Fruit fly (Drosophila melanogaster): ENCODE results near the gene Srp68.

Srp68 gene

DNA sequence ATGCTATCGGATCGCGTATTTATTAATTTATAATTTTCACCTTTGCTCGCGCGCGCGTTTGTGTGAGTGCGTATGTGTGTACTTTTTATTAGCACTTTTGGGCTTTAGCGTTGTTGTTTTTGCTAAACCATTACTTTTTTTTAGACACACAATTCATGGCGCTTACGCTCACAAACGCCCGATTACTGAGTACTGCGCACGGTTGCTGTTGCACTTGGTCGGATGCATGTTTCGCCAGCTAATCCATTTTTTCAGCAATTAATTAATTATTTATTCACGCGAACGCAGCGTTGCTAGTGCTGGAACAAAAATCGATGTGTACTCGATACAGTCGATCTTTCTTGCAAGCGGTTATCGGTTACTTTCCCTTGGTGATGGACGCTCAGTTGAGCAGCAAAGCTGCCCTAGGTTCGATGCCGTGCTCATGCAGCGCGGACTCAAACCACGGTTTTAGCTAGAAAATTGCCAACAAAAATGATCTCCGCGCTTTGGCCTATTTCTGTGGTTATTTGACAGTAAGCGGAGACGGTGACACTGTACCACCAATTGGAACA is 22.9 kb downstream of the Srp68 start, which contains the start of the genes smg and CG5087 (continued):
- no peak for TF ChIP-seq CG17612 (GFP tag; IDR thresholded peaks at IDR 0.05)
- TF ChIP-seq ci (GFP tag; IDR thresholded peaks at IDR 0.05) = peak; percentile 60; the same call in 1 of the 3 replicates
- TF ChIP-seq Gug (GFP tag; IDR thresholded peaks at IDR 0.05) = peak; percentile 55; the same call in 1 of the 4 replicates
- TF ChIP-seq Nf-YB (GFP tag; optimal IDR thresholded peaks at IDR 0.05) = peak; percentile 2
- TF ChIP-seq chif (GFP tag; optimal IDR thresholded peaks at IDR 0.05) = peak; percentile 2 to 57
- no peak for TF ChIP-seq prd (optimal IDR thresholded peaks at IDR 0.05)
- TF ChIP-seq prd (GFP tag; IDR thresholded peaks at IDR 0.05) = peak; percentile 43; the same call in 2 of the 3 replicates
- TF ChIP-seq CG8478 (optimal IDR thresholded peaks at IDR 0.05) = peak; percentile 35
- peak; percentile 54 for TF ChIP-seq hbn (GFP tag; IDR thresholded peaks at IDR 0.05; ENCODE audit: partially characterized antibody)
- peak; percentile 63 for TF ChIP-seq repo (GFP tag; optimal IDR thresholded peaks at IDR 0.05)
- no peak for TF ChIP-seq seq (GFP tag; IDR thresholded peaks at IDR 0.05)
- peak; percentile 42; the same call in 2 of the 3 replicates for TF ChIP-seq CG7963 (GFP tag; IDR thresholded peaks at IDR 0.05; ENCODE audit: partially characterized antibody)
- TF ChIP-seq bowl (GFP tag; IDR thresholded peaks at IDR 0.05) = no peak
- no peak for TF ChIP-seq tgo (GFP tag; IDR thresholded peaks at IDR 0.05)
- no peak for TF ChIP-seq lab (GFP tag; optimal IDR thresholded peaks at IDR 0.05)
- no peak for TF ChIP-seq CG31388 (GFP tag; optimal IDR thresholded peaks at IDR 0.05)
- TF ChIP-seq CG11695 (GFP tag; IDR thresholded peaks at IDR 0.05) = no peak
- no peak for TF ChIP-seq GATAe (GFP tag; conservative IDR thresholded peaks at IDR 0.05)
- peak; percentile 27 for TF ChIP-seq Mad (GFP tag; optimal IDR thresholded peaks at IDR 0.05)
- no peak for TF ChIP-seq Hand (GFP tag; optimal IDR thresholded peaks at IDR 0.05)
- TF ChIP-seq disco-r (GFP tag; optimal IDR thresholded peaks at IDR 0.05) = no peak
- peak; percentile 78 for TF ChIP-seq CG15514 (GFP tag; optimal IDR thresholded peaks at IDR 0.05)
- TF ChIP-seq Oli (tag; optimal IDR thresholded peaks at IDR 0.05) = no peak
- TF ChIP-seq CG15269 (tag; optimal IDR thresholded peaks at IDR 0.05) = no peak
- TF ChIP-seq Poxn (GFP tag; IDR thresholded peaks at IDR 0.05) = no peak
- peak; percentile 66 for TF ChIP-seq p53 (GFP tag; optimal IDR thresholded peaks at IDR 0.05)
- TF ChIP-seq Fer2 (tag; optimal IDR thresholded peaks at IDR 0.05) = no peak
- TF ChIP-seq CG13624 (GFP tag; optimal IDR thresholded peaks at IDR 0.05) = peak; percentile 74
- TF ChIP-seq ranshi (GFP tag; IDR thresholded peaks at IDR 0.05) = 0 out of 2 replicates have a peak, but pooled peaks have one; percentile 27
- TF ChIP-seq CG8089 (GFP tag; optimal IDR thresholded peaks at IDR 0.05) = peak; percentile 49
- no peak for TF ChIP-seq Ada2b (GFP tag; IDR thresholded peaks at IDR 0.05)
- TF ChIP-seq sens-2 (GFP tag; IDR thresholded peaks at IDR 0.05) = no peak
- TF ChIP-seq zf30C (GFP tag; optimal IDR thresholded peaks at IDR 0.05) = no peak
- TF ChIP-seq CG7372 (GFP tag; IDR thresholded peaks at IDR 0.05) = no peak
- no peak for TF ChIP-seq C15 (GFP tag; IDR thresholded peaks at IDR 0.05)
- peak; percentile 72 for TF ChIP-seq phol (tag; optimal IDR thresholded peaks at IDR 0.05)
- no peak for TF ChIP-seq dimm (GFP tag; IDR thresholded peaks at IDR 0.05)
- TF ChIP-seq abd-A (tag; optimal IDR thresholded peaks at IDR 0.05) = peak; percentile 96
- no peak for TF ChIP-seq fd102C (GFP tag; optimal IDR thresholded peaks at IDR 0.05)
- no peak for TF ChIP-seq CG30431 (GFP tag; optimal IDR thresholded peaks at IDR 0.05)
- peak; percentile 99 for TF ChIP-seq Sry-δ (GFP tag; optimal IDR thresholded peaks at IDR 0.05)
- peak; percentile 86 for TF ChIP-seq CG8924 (tag; optimal IDR thresholded peaks at IDR 0.05)
- no peak for TF ChIP-seq Awh (GFP tag; IDR thresholded peaks at IDR 0.05)
- no peak for TF ChIP-seq dati (GFP tag; IDR thresholded peaks at IDR 0.05)
- TF ChIP-seq CG10274 (GFP tag; optimal IDR thresholded peaks at IDR 0.05) = no peak
- no peak for TF ChIP-seq CG14965 (GFP tag; optimal IDR thresholded peaks at IDR 0.05; ENCODE audit: borderline replicate concordance)
- no peak for TF ChIP-seq CG17802 (tag; optimal IDR thresholded peaks at IDR 0.05)
- TF ChIP-seq tna (GFP tag; IDR thresholded peaks at IDR 0.05; ENCODE audit: partially characterized antibody) = peak; percentile 53; the same call in 1 of the 2 replicates
- peak; percentile 42 for TF ChIP-seq Jarid2 (GFP tag; optimal IDR thresholded peaks at IDR 0.05)
- no peak for TF ChIP-seq pb (GFP tag; optimal IDR thresholded peaks at IDR 0.05)
- TF ChIP-seq Hr51 (GFP tag; optimal IDR thresholded peaks at IDR 0.05) = peak in 1 of 2 experiments; percentile 8
